Worm (Caenorhabditis elegans) whole organism, late embryonic: ENCODE data around the gene srpa-72.

Source experiments
- ama-1 ChIP-seq: fragments of 150-350 bp; optimal IDR thresholded peaks from 2 replicates; lab custom pipeline; 2014
- ceh-18 ChIP-seq: sonication (generic microtip); optimal IDR thresholded peaks from 2 replicates; lab custom pipeline; 2016; ENCODE audit warnings: missing genetic modification characterization, missing compliant biosample characterization
- che-1 ChIP-seq: sonication (generic microtip); optimal IDR thresholded peaks from 2 replicates; lab custom pipeline; 2016; ENCODE audit warnings: mild to moderate bottlenecking, missing genetic modification characterization, missing compliant biosample characterization
- fkh-10 ChIP-seq: fragments of 150-350 bp; optimal IDR thresholded peaks from 2 replicates; lab custom pipeline; 2014; ENCODE audit warnings: missing biosample characterization, missing genetic modification reagents, missing genetic modification characterization
- hlh-15 ChIP-seq: sonication (generic microtip); optimal IDR thresholded peaks from 2 replicates; lab custom pipeline; 2016; ENCODE audit warnings: missing genetic modification characterization, missing compliant biosample characterization
- lin-11 ChIP-seq: fragments of 200-800 bp; sonication (Bioruptor generic); optimal IDR thresholded peaks from 2 replicates; lab custom pipeline; 2018; ENCODE audit warnings: mild to moderate bottlenecking, missing genetic modification characterization, missing compliant biosample characterization
- pha-4 ChIP-seq: fragments of 150-350 bp; optimal IDR thresholded peaks from 2 replicates; lab custom pipeline; 2018; ENCODE audit warnings: missing biosample characterization, missing genetic modification reagents, missing genetic modification characterization
- rnt-1 ChIP-seq: sonication (generic microtip); optimal IDR thresholded peaks from 2 replicates; lab custom pipeline; 2016; ENCODE audit warnings: missing genetic modification characterization, missing compliant biosample characterization
- sox-4 ChIP-seq: sonication (generic microtip); optimal IDR thresholded peaks from 2 replicates; lab custom pipeline; 2017; ENCODE audit warnings: mild to moderate bottlenecking, missing genetic modification characterization, inconsistent platforms, missing compliant biosample characterization
- tbx-7 ChIP-seq: sonication (generic microtip); optimal IDR thresholded peaks from 2 replicates; lab custom pipeline; 2016; ENCODE audit warnings: missing genotype, missing genetic modification characterization, missing compliant biosample characterization
- unc-86 ChIP-seq: sonication (generic microtip); optimal IDR thresholded peaks from 2 replicates; lab custom pipeline; 2016; ENCODE audit warnings: missing genetic modification characterization, missing compliant biosample characterization

DNA sequence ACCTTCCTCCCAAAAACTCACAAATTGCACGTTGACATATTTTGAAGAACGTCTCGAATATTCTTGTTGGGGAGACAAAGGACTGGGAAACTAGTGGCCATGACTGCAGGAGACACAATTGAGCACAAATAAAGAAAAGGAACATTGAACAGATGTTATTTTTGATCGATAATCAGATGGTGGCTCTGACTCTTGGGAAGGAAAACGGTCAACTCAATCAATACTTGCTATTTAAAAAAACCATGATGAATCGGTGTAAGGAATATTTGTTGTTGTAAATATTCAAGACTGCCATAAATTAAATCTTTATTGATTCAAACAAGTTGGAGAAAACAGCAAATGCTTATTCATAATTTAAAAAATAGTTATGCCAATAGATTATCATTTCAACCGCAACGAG, 16.5 kb upstream of the srpa-72 start, which contains the start of gene fbxb-105:
- TF ChIP-seq ama-1 (lab: Kevin White, UChicago) (no peak), ceh-18 (tag; lab: Kevin White, UChicago) (no peak), rnt-1 (no peak), unc-86 (no peak), hlh-15 (no peak), tbx-7 (tag; lab: Kevin White, UChicago) (no peak), sox-4 (tag; lab: Kevin White, UChicago) (no peak), che-1 (no peak), fkh-10 (no peak), pha-4 (tag; lab: Kevin White, UChicago) (no peak), lin-11 (no peak)
